Worm (Caenorhabditis elegans) whole organism, L2 larva: ENCODE data around the gene ttr-17.

Experiments
- ZK546.5 ChIP-seq: sonication (generic microtip); optimal IDR thresholded peaks from 2 replicates; lab custom pipeline; 2017; ENCODE audit warnings: missing biosample characterization, missing genetic modification characterization
- aly-2 ChIP-seq: fragments of 150-350 bp; optimal IDR thresholded peaks from 2 replicates; lab custom pipeline; 2014; ENCODE audit warnings: missing biosample characterization, missing genetic modification characterization
- ceh-16 ChIP-seq: fragments of 150-350 bp; optimal IDR thresholded peaks from 2 replicates; lab custom pipeline; 2014; ENCODE audit warnings: missing biosample characterization, missing genetic modification characterization
- egl-27 ChIP-seq: sonication (generic microtip); optimal IDR thresholded peaks from 3 replicates; lab custom pipeline; 2017; ENCODE audit warnings: missing biosample characterization, missing genetic modification reagents, missing genetic modification characterization
- nhr-23 ChIP-seq: fragments of 150-350 bp; optimal IDR thresholded peaks from 2 replicates; lab custom pipeline; 2014; ENCODE audit warnings: missing biosample characterization, missing genetic modification reagents, missing genetic modification characterization
- nhr-237 ChIP-seq: fragments of 150-350 bp; optimal IDR thresholded peaks from 2 replicates; lab custom pipeline; 2014; ENCODE audit warnings: missing biosample characterization, missing genetic modification characterization
- snpc-4 ChIP-seq: fragments of 150-350 bp; optimal IDR thresholded peaks from 2 replicates; lab custom pipeline; 2014; ENCODE audit warnings: missing biosample characterization, missing genetic modification characterization
- unc-62 ChIP-seq: fragments of 150-350 bp; optimal IDR thresholded peaks from 2 replicates; lab custom pipeline; 2014; ENCODE audit warnings: missing biosample characterization, missing genetic modification reagents, missing genetic modification characterization
- ztf-4 ChIP-seq: fragments of 150-350 bp; optimal IDR thresholded peaks from 2 replicates; lab custom pipeline; 2014; ENCODE audit warnings: missing biosample characterization, missing genetic modification characterization

- TF ChIP-seq ceh-16 (tag; lab: Kevin White, UChicago) (no peak), snpc-4 (tag; lab: Kevin White, UChicago) (no peak), nhr-237 (tag; lab: Kevin White, UChicago) (no peak), nhr-23 (tag; lab: Kevin White, UChicago) (no peak), unc-62 (GFP tag; lab: Kevin White, UChicago) (no peak), egl-27 (tag; lab: Kevin White, UChicago) (no peak), ZK546.5 (tag; lab: Kevin White, UChicago) (no peak), aly-2 (tag; lab: Kevin White, UChicago) (no peak), ztf-4 (tag; lab: Kevin White, UChicago) (no peak)
These were observed 28.6 kb downstream of the ttr-17 start for ce11 chrIV:11038218-11038617.
